Worm (Caenorhabditis elegans) whole organism, midembryonic: ENCODE results near the gene K11D12.14.

Experiments
- T22C8.4 ChIP-seq: fragments of 200-800 bp; sonication (Bioruptor generic); IDR thresholded peaks from 2 replicates; pipeline ENCODE4 v1.3.6; 2022; ENCODE audit warnings: missing genetic modification characterization, missing compliant biosample characterization
- cog-1 ChIP-seq: sonication (generic microtip); optimal IDR thresholded peaks from 2 replicates; lab custom pipeline; 2016; ENCODE audit warnings: missing genetic modification characterization, missing compliant biosample characterization
- flt-1 ChIP-seq: fragments of 200-800 bp; sonication (Bioruptor generic); IDR thresholded peaks from 2 replicates; pipeline ENCODE4 v1.3.6; 2022; ENCODE audit warnings: missing genetic modification characterization, missing compliant biosample characterization
- klf-2 ChIP-seq: fragments of 200-800 bp; sonication (Bioruptor generic); conservative IDR thresholded peaks from 2 replicates; pipeline ENCODE4 v1.3.6; 2022; ENCODE audit warnings: missing genetic modification reagents, missing genetic modification characterization, missing compliant biosample characterization
- med-1 ChIP-seq: sonication (generic microtip); optimal IDR thresholded peaks from 2 replicates; lab custom pipeline; 2017; ENCODE audit warnings: missing genetic modification characterization, mild to moderate bottlenecking, missing compliant biosample characterization, antibody characterized with exemption, missing genetic modification reagents; ENCODE audit not compliant: insufficient read depth
- ref-1 ChIP-seq: fragments of 200-800 bp; sonication (Bioruptor generic); conservative IDR thresholded peaks from 2 replicates; pipeline ENCODE4 v1.3.6; 2022; ENCODE audit warnings: missing genetic modification reagents, missing genetic modification characterization, missing compliant biosample characterization
- tab-1 ChIP-seq: fragments of 200-800 bp; sonication (Bioruptor generic); IDR thresholded peaks from 2 replicates; pipeline ENCODE4 v1.3.6; 2022; ENCODE audit warnings: missing genetic modification characterization, missing compliant biosample characterization
- ztf-23 ChIP-seq: fragments of 200-800 bp; sonication (Bioruptor generic); IDR thresholded peaks from 2 replicates; pipeline ENCODE4 v1.3.6; 2022; ENCODE audit warnings: missing genetic modification reagents, missing genetic modification characterization, missing compliant biosample characterization
- ztf-29 ChIP-seq: fragments of 200-800 bp; sonication (Bioruptor generic); IDR thresholded peaks from 2 replicates; pipeline ENCODE4 v1.3.6; 2022; ENCODE audit warnings: missing genetic modification reagents, missing genetic modification characterization, missing compliant biosample characterization

Gene K11D12.14

DNA sequence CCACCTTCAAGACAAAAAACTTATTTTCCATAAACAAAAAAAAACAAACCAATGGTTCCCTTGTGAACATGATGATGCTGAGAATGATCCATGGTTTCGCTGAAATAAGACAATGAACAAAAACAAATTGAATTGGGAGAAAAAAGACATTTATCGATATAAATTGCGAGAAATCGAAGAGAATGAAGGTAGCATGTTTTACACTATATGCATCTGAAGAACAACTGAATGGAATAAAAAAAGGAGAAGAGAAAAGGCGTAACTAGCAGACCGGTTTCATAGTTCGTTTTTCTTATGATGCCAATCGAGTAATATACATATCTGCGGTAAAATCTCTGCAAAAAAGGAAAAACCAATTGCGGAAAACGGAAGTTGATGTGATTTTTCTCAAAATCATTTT, 20.0 kb downstream of the K11D12.14 start, which contains the start of gene Y58A7A.1:
Y58A7A.1 (minus strand) TSS at position 101 of the 400 bp plus-strand sequence.
- no peak for TF ChIP-seq ztf-29 (GFP tag; lab: Robert Waterston, UW)
- TF ChIP-seq flt-1, result no peak
- TF ChIP-seq cog-1 (tag; lab: Kevin White, UChicago), result no peak
- TF ChIP-seq med-1 (GFP tag; lab: Kevin White, UChicago), result no peak
- no peak for TF ChIP-seq ref-1 (GFP tag; lab: Robert Waterston, UW)
- no peak for TF ChIP-seq klf-2 (GFP tag; lab: Robert Waterston, UW)
- no peak for TF ChIP-seq ztf-23 (GFP tag; lab: Robert Waterston, UW)
- TF ChIP-seq tab-1, result no peak
- no peak for TF ChIP-seq T22C8.4 (GFP tag; lab: Robert Waterston, UW)

DNA sequence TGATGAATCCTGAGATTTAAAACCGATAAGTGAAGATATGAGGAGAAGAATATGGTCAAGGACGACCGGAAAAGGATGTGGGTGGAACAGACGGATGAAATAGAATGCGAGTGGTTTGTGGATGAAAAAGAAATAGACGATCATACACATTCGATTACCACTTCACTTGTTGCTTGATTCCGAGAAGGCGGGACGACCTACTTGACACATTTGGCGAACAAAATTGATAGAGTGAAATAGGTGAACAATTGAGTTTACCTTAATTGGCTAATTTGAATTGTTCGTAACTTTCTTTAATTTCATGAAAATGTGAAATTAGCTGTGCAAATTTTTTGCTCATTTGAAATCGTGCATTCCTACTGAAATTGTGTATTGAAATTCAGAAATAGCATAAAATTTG, 22.6 kb downstream of the K11D12.14 start, which contains the start of gene Y58A7A.2:
Y58A7A.2 (minus strand) TSS at position 101 of the 400 bp plus-strand sequence.
- no peak for TF ChIP-seq cog-1 (tag; lab: Kevin White, UChicago)
- TF ChIP-seq ztf-23 (GFP tag; lab: Robert Waterston, UW), result no peak
- no peak for TF ChIP-seq tab-1
- no peak for TF ChIP-seq ztf-29 (GFP tag; lab: Robert Waterston, UW)
- no peak for TF ChIP-seq flt-1
- no peak for TF ChIP-seq klf-2 (GFP tag; lab: Robert Waterston, UW)
- TF ChIP-seq T22C8.4 (GFP tag; lab: Robert Waterston, UW), result no peak
- no peak for TF ChIP-seq med-1 (GFP tag; lab: Kevin White, UChicago)
- TF ChIP-seq ref-1 (GFP tag; lab: Robert Waterston, UW), result no peak

DNA sequence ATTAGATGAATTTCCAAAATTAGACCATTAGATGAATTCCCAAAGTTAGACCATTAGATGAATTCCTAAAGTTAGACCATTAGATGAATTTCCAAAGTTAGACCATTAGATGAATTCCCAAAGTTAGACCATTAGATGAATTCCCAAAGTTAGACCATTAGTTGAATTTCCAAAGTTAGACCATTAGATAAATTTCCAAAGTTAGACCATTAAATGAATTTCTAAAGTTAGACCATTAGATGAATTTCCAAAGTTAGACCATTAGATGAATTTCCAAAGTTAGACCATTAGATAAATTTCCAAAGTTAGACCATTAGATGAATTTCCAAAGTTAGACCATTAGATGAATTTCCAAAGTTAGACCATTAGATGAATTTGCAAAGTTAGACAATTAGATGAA, 25.9 kb downstream of the K11D12.14 start:
- TF ChIP-seq klf-2 (GFP tag; lab: Robert Waterston, UW), result peak; percentile 89
- TF ChIP-seq ztf-23 (GFP tag; lab: Robert Waterston, UW), result peak; percentile 95
- TF ChIP-seq flt-1, result peak; percentile 68; the same call in 1 of the 2 replicates
- TF ChIP-seq ref-1 (GFP tag; lab: Robert Waterston, UW), result peak; percentile 90
- peak; percentile 82; the same call in 1 of the 2 replicates for TF ChIP-seq tab-1

DNA sequence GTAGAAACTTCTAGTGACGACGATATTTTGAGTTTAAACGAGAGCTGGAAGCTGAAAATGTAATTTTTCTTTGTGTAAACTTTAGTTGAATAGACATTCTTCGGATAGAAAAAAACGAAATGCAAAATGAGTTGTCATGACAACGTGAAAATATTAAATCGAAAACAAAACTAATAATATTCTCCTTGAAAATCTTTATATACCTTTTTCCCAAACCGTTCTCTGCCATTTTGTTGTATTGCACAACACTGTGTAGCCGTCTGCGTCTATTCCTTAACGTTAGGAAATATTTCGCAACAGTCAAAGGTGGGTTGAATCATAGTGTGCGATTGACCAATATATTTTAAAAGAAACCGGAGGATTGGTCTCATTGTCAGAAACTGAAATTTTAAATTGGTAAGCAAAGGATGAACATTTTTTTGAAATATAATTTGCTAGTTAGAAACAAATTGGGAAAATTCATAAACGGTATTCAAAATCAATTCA, 31.5 kb downstream of the K11D12.14 start, which contains the start of gene Y58A7A.3:
Y58A7A.3 (minus strand) TSS at position 51 of the 486 bp plus-strand sequence.
- no peak for TF ChIP-seq tab-1
- no peak for TF ChIP-seq cog-1 (tag; lab: Kevin White, UChicago)
- TF ChIP-seq flt-1, result no peak
- no peak for TF ChIP-seq T22C8.4 (GFP tag; lab: Robert Waterston, UW)
- TF ChIP-seq ref-1 (GFP tag; lab: Robert Waterston, UW), result no peak
- TF ChIP-seq med-1 (GFP tag; lab: Kevin White, UChicago), result no peak
- no peak for TF ChIP-seq ztf-29 (GFP tag; lab: Robert Waterston, UW)
- no peak for TF ChIP-seq klf-2 (GFP tag; lab: Robert Waterston, UW)
- TF ChIP-seq ztf-23 (GFP tag; lab: Robert Waterston, UW), result no peak

DNA sequence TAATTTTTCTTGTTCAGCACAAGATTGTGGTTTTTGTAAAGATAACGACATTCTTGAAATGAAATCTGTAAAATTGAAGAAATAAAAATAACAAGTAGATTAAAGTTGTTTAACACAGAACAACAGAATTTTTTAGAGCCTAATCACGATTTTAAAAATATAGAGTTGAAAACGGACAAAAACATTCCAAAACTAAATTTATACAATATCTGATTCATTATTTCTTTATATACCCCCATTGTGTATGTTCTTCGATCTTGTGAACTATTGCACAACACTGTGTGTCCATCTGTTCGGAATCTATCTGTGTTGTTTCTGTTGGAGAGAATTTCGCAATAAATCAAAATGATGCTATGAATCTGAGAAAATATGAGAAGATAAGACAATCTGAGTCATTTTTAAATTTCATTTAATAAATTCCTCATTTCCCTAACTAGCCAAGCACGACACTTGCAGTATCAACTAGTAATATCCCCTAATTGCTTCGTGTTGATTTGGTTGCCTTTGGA, 35.6 kb downstream of the K11D12.14 start, which contains the start of gene Y58A7A.4:
Y58A7A.4 (minus strand) TSS at position 51 of the 509 bp plus-strand sequence.
- TF ChIP-seq cog-1 (tag; lab: Kevin White, UChicago) (no peak), med-1 (GFP tag; lab: Kevin White, UChicago) (no peak), tab-1 (no peak), ztf-29 (GFP tag; lab: Robert Waterston, UW) (no peak), flt-1 (no peak), ref-1 (GFP tag; lab: Robert Waterston, UW) (no peak), klf-2 (GFP tag; lab: Robert Waterston, UW) (no peak)

DNA sequence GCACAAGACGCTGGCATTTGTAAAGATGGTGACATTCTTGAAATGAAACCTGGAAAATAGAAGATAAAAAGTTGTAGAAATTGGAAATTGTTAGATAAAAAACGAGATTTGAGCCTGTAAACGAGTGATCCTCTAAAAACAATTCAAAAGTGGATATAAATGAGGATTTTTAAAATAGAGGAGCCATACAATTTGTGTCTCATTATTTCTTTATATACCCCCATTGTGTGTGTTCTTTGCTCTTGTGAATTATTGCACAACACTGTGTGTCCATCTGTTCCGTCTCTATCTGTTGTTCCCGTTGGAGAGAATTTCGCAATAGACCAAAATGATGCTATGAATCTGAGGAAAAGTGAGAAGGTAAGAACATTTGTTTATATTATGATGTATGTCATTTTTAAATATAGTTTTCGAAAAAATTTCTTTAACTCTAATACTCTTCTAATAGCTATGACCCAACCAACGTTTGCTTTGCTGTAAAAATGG, 37.5 kb downstream of the K11D12.14 start, which contains the start of gene Y58A7A.5:
Y58A7A.5 (minus strand) TSS at position 51 of the 486 bp plus-strand sequence.
- no peak for TF ChIP-seq med-1 (GFP tag; lab: Kevin White, UChicago)
- no peak for TF ChIP-seq ref-1 (GFP tag; lab: Robert Waterston, UW)
- no peak for TF ChIP-seq tab-1
- TF ChIP-seq flt-1, result no peak
- no peak for TF ChIP-seq klf-2 (GFP tag; lab: Robert Waterston, UW)
- no peak for TF ChIP-seq T22C8.4 (GFP tag; lab: Robert Waterston, UW)
- no peak for TF ChIP-seq ztf-23 (GFP tag; lab: Robert Waterston, UW)
- TF ChIP-seq cog-1 (tag; lab: Kevin White, UChicago), result no peak
- no peak for TF ChIP-seq ztf-29 (GFP tag; lab: Robert Waterston, UW)

DNA sequence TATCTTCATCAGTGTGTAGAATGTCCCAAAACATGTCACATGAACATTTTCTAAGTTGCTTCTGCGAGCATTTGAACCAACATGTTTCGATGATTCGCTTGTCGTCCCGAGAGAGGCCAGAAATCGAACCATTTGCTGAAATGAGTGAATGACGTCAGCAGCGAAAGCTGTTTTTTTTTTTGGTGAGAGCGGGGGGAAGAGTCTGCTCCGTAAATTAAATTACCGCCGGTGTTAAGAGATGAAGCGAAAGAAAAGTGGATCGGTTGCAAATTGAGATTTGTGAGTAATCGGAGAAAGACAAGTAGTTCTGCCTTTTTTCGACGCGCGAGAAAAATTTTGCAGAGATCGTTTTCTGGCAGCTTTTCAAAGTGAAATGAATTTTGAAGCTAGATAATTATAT, 38.9 kb downstream of the K11D12.14 start:
- TF ChIP-seq cog-1 (tag; lab: Kevin White, UChicago), result no peak

DNA sequence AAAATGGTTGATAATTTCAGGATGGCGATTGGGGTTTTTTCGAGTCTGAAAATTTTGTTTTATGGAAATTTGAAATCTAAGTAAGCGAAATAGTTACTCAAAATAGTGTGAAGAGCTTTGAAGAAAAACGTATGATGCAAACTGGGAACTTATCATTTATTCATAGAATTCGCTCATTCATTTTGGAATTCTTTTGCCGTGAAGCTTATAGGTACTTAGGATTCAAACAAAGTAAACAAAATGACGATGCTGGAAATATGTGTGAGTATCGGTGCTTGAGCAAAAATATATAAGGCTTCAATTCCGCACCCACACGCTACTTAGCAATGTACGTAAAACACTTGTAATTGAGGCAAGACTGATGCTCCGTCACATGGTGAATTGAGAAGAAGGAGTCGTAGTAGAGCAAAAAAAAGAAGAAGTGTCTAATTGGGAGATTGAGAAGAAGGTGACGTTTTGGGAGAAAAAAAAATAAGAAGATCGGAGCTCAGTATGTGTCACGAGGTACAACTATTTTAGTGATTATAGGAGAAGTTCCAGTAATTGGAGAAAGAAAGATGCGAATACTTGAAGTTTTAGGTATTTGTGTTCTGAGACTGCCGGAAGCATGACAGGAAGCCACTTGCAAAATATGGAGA, 40.2 kb downstream of the K11D12.14 start, which contains the start of gene glb-32:
glb-32 (minus strand) TSS at position 51 of the 638 bp plus-strand sequence.
- TF ChIP-seq klf-2 (GFP tag; lab: Robert Waterston, UW) (no peak), tab-1 (no peak), ztf-29 (GFP tag; lab: Robert Waterston, UW) (no peak), flt-1 (no peak)

DNA sequence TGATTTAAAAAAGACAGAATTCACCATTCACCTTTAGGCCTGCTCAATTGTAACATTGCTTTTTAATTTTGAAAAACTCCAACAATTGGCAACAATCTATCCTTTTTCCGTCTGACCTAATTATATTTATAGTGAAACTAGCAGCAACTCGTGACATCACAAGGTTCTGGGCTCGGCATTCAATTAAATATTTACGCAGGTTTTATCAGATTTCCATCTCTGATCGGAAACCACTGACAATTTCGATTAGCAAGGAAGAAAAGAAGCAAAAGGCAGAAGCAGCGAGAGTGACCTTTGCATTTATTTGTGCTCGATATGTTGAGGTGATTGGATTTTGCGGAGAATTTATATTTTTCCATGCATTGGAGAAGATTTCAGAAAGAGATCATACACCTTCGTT, 41.0 kb downstream of the K11D12.14 start:
- no peak for TF ChIP-seq med-1 (GFP tag; lab: Kevin White, UChicago)
- TF ChIP-seq tab-1, result no peak
- no peak for TF ChIP-seq klf-2 (GFP tag; lab: Robert Waterston, UW)
- no peak for TF ChIP-seq T22C8.4 (GFP tag; lab: Robert Waterston, UW)
- TF ChIP-seq flt-1, result no peak
- no peak for TF ChIP-seq ztf-29 (GFP tag; lab: Robert Waterston, UW)
- no peak for TF ChIP-seq cog-1 (tag; lab: Kevin White, UChicago)
- no peak for TF ChIP-seq ztf-23 (GFP tag; lab: Robert Waterston, UW)
- TF ChIP-seq ref-1 (GFP tag; lab: Robert Waterston, UW), result no peak
